Worm (Caenorhabditis elegans) whole organism, mixed stage, embryonic: ENCODE results near the gene rheb-1.
A peak's percentile ranks its signal among the peaks of the same experiment; 100 is the strongest.

Source experiments
- M03D4.4 ChIP-seq: sonication (generic microtip); optimal IDR thresholded peaks from 2 replicates; lab custom pipeline; 2017; ENCODE audit warnings: mild to moderate bottlenecking, missing genetic modification characterization, missing compliant biosample characterization
- bed-3 ChIP-seq: fragments of 200-800 bp; sonication (Bioruptor generic); optimal IDR thresholded peaks from 3 replicates; lab custom pipeline; 2018; ENCODE audit warnings: mild to moderate bottlenecking, missing genetic modification characterization, moderate library complexity, missing compliant biosample characterization
- blmp-1 ChIP-seq: fragments of 150-350 bp; optimal IDR thresholded peaks from 2 replicates; lab custom pipeline; 2014; ENCODE audit warnings: missing biosample characterization, missing genetic modification characterization
- ceh-39 ChIP-seq: fragments of 150-350 bp; optimal IDR thresholded peaks from 2 replicates; lab custom pipeline; 2014; ENCODE audit warnings: missing biosample characterization, missing genetic modification characterization
- ceh-43 ChIP-seq: fragments of 200-800 bp; sonication (Bioruptor generic); optimal IDR thresholded peaks from 2 replicates; lab custom pipeline; 2018; ENCODE audit warnings: mild to moderate bottlenecking, missing genetic modification characterization, moderate library complexity, missing compliant biosample characterization
- ceh-83 ChIP-seq: fragments of 200-800 bp; sonication (Bioruptor generic); optimal IDR thresholded peaks from 2 replicates; lab custom pipeline; 2018; ENCODE audit warnings: mild to moderate bottlenecking, missing genetic modification characterization, missing compliant biosample characterization
- cnd-1 ChIP-seq: fragments of 200-800 bp; sonication (Bioruptor generic); optimal IDR thresholded peaks from 2 replicates; lab custom pipeline; 2018; ENCODE audit warnings: mild to moderate bottlenecking, missing genetic modification characterization, missing compliant biosample characterization
- drap-1 ChIP-seq: fragments of 200-800 bp; sonication (Bioruptor generic); optimal IDR thresholded peaks from 3 replicates; lab custom pipeline; 2018; ENCODE audit warnings: mild to moderate bottlenecking, missing genetic modification characterization, missing compliant biosample characterization
- elt-1 ChIP-seq: sonication (generic microtip); optimal IDR thresholded peaks from 2 replicates; lab custom pipeline; 2017; ENCODE audit warnings: missing genetic modification characterization, mild to moderate bottlenecking, missing compliant biosample characterization, antibody characterized with exemption, moderate library complexity, borderline replicate concordance; ENCODE audit not compliant: insufficient read depth
- elt-3 ChIP-seq: fragments of 150-350 bp; optimal IDR thresholded peaks from 2 replicates; lab custom pipeline; 2014; ENCODE audit warnings: missing biosample characterization, missing genetic modification characterization
- flh-1 ChIP-seq: fragments of 200-800 bp; sonication (Bioruptor generic); optimal IDR thresholded peaks from 2 replicates; lab custom pipeline; 2018; ENCODE audit warnings: mild to moderate bottlenecking, missing genetic modification characterization, moderate library complexity, missing compliant biosample characterization
- ham-2 ChIP-seq: fragments of 200-800 bp; sonication (Bioruptor generic); optimal IDR thresholded peaks from 2 replicates; lab custom pipeline; 2018; ENCODE audit warnings: mild to moderate bottlenecking, missing genetic modification characterization, missing compliant biosample characterization
- hlh-1 ChIP-seq: fragments of 150-350 bp; optimal IDR thresholded peaks from 2 replicates; lab custom pipeline; 2014; ENCODE audit warnings: missing biosample characterization, missing genetic modification reagents, missing genetic modification characterization
- lin-13 ChIP-seq: fragments of 150-350 bp; optimal IDR thresholded peaks from 2 replicates; lab custom pipeline; 2014; ENCODE audit warnings: missing biosample characterization, missing genetic modification characterization
- lin-32 ChIP-seq: fragments of 200-800 bp; sonication (Bioruptor generic); optimal IDR thresholded peaks from 2 replicates; lab custom pipeline; 2018; ENCODE audit warnings: mild to moderate bottlenecking, missing genetic modification characterization, missing compliant biosample characterization
- lsy-2 ChIP-seq: fragments of 150-350 bp; optimal IDR thresholded peaks from 2 replicates; lab custom pipeline; 2014; ENCODE audit warnings: missing biosample characterization, missing genetic modification characterization
- mab-5 ChIP-seq: fragments of 150-350 bp; optimal IDR thresholded peaks from 2 replicates; lab custom pipeline; 2014; ENCODE audit warnings: missing biosample characterization, missing genetic modification characterization
- mep-1 ChIP-seq: fragments of 150-350 bp; optimal IDR thresholded peaks from 2 replicates; lab custom pipeline; 2017; ENCODE audit warnings: missing biosample characterization, missing genetic modification reagents, missing genetic modification characterization, inconsistent platforms
- nhr-12 ChIP-seq: fragments of 150-350 bp; optimal IDR thresholded peaks from 2 replicates; lab custom pipeline; 2014; ENCODE audit warnings: missing biosample characterization, missing genetic modification characterization
- nhr-2 ChIP-seq: fragments of 150-350 bp; optimal IDR thresholded peaks from 2 replicates; lab custom pipeline; 2014; ENCODE audit warnings: missing biosample characterization, missing genetic modification characterization
- nhr-28 ChIP-seq: fragments of 150-350 bp; optimal IDR thresholded peaks from 2 replicates; lab custom pipeline; 2014; ENCODE audit warnings: missing biosample characterization, missing genetic modification characterization
- nhr-76 ChIP-seq: sonication (generic microtip); optimal IDR thresholded peaks from 2 replicates; lab custom pipeline; 2017; ENCODE audit warnings: missing biosample characterization, missing genetic modification characterization
- sem-2 ChIP-seq: fragments of 200-800 bp; sonication (Bioruptor generic); optimal IDR thresholded peaks from 2 replicates; lab custom pipeline; 2018; ENCODE audit warnings: mild to moderate bottlenecking, missing genetic modification characterization, missing compliant biosample characterization
- snpc-4 ChIP-seq: fragments of 150-350 bp; optimal IDR thresholded peaks from 2 replicates; lab custom pipeline; 2014; ENCODE audit warnings: missing biosample characterization, missing genetic modification characterization
- tbx-8 ChIP-seq: fragments of 200-800 bp; sonication (Bioruptor generic); optimal IDR thresholded peaks from 2 replicates; lab custom pipeline; 2018; ENCODE audit warnings: mild to moderate bottlenecking, missing genetic modification characterization, moderate library complexity, missing compliant biosample characterization
- unc-120 ChIP-seq: sonication (generic microtip); optimal IDR thresholded peaks from 2 replicates; lab custom pipeline; 2017; ENCODE audit warnings: missing genetic modification characterization, missing compliant biosample characterization; ENCODE audit not compliant: poor library complexity, severe bottlenecking
- unc-39 ChIP-seq: fragments of 150-350 bp; optimal IDR thresholded peaks from 2 replicates; lab custom pipeline; 2014; ENCODE audit warnings: missing biosample characterization, missing genetic modification characterization
- unc-62 ChIP-seq: fragments of 150-350 bp; optimal IDR thresholded peaks from 2 replicates; lab custom pipeline; 2014; ENCODE audit warnings: missing biosample characterization, missing genetic modification reagents, missing genetic modification characterization
- zip-8 ChIP-seq: fragments of 150-350 bp; optimal IDR thresholded peaks from 2 replicates; lab custom pipeline; 2014; ENCODE audit warnings: missing biosample characterization, missing genetic modification characterization
- ztf-11 ChIP-seq: fragments of 150-350 bp; optimal IDR thresholded peaks from 2 replicates; lab custom pipeline; 2014; ENCODE audit warnings: missing biosample characterization, missing genetic modification characterization

Gene rheb-1

ce11 chrIII:9462785-9463467, 7.1 kb upstream of the rheb-1 start:
- TF ChIP-seq zip-8 (tag; lab: Kevin White, UChicago) (no peak), elt-3 (tag; lab: Kevin White, UChicago) (no peak)
- TF ChIP-seq, all 35 proteins: peak for 0

ce11 chrIII:9461894-9462784, 6.3 kb upstream of the rheb-1 start:
- TF ChIP-seq elt-1 (tag; lab: Kevin White, UChicago), result no peak
- TF ChIP-seq ham-2 (GFP tag; lab: Kevin White, UChicago), result no peak
- no peak for TF ChIP-seq unc-62 (GFP tag; lab: Kevin White, UChicago)
- TF ChIP-seq lin-13 (tag; lab: Kevin White, UChicago), result no peak
- no peak for TF ChIP-seq nhr-28 (tag; lab: Kevin White, UChicago)
- TF ChIP-seq snpc-4 (tag; lab: Kevin White, UChicago), result no peak

ce11 chrIII:9457192-9458103, 1.6 kb upstream of the rheb-1 start:
- no peak for TF ChIP-seq flh-1 (GFP tag; lab: Kevin White, UChicago)
- no peak for TF ChIP-seq zip-8 (tag; lab: Kevin White, UChicago)
- TF ChIP-seq ceh-39 (tag; lab: Kevin White, UChicago), result no peak
- TF ChIP-seq ham-2 (GFP tag; lab: Kevin White, UChicago), result no peak
- peak; percentile 89 for TF ChIP-seq unc-62 (GFP tag; lab: Kevin White, UChicago)
- peak; percentile 88 for TF ChIP-seq hlh-1 (tag; lab: Kevin White, UChicago)
- no peak for TF ChIP-seq ceh-83 (GFP tag; lab: Kevin White, UChicago)
- no peak for TF ChIP-seq elt-3 (tag; lab: Kevin White, UChicago)
- no peak for TF ChIP-seq unc-39 (tag; lab: Kevin White, UChicago)
- TF ChIP-seq tbx-8, result no peak
- TF ChIP-seq unc-120 (tag; lab: Kevin White, UChicago), result peak; percentile 57

- no peak for TF ChIP-seq unc-120 (tag; lab: Kevin White, UChicago)
- TF ChIP-seq lsy-2, result no peak
- no peak for TF ChIP-seq ceh-43 (GFP tag; lab: Kevin White, UChicago)
- TF ChIP-seq nhr-28 (tag; lab: Kevin White, UChicago), result no peak
- no peak for TF ChIP-seq lin-13 (tag; lab: Kevin White, UChicago)
- TF ChIP-seq unc-62 (GFP tag; lab: Kevin White, UChicago), result no peak
- no peak for TF ChIP-seq lin-32
- no peak for TF ChIP-seq hlh-1 (tag; lab: Kevin White, UChicago)
- TF ChIP-seq mep-1 (tag; lab: Kevin White, UChicago), result no peak
- TF ChIP-seq snpc-4 (tag; lab: Kevin White, UChicago), result no peak
- no peak for TF ChIP-seq nhr-2 (tag; lab: Kevin White, UChicago)
- TF ChIP-seq tbx-8, result no peak
- no peak for TF ChIP-seq ceh-83 (GFP tag; lab: Kevin White, UChicago)
- TF ChIP-seq mab-5 (tag; lab: Kevin White, UChicago), result no peak
- TF ChIP-seq ztf-11 (tag; lab: Kevin White, UChicago), result no peak
- no peak for TF ChIP-seq bed-3 (GFP tag; lab: Kevin White, UChicago)
These were observed 1.1 kb downstream of the rheb-1 start for ce11 chrIII:9454730-9455129.

- TF ChIP-seq elt-3 (tag; lab: Kevin White, UChicago) (no peak), cnd-1 (tag; lab: Kevin White, UChicago) (no peak), nhr-76 (tag; lab: Kevin White, UChicago) (no peak), unc-39 (tag; lab: Kevin White, UChicago) (no peak), blmp-1 (tag; lab: Kevin White, UChicago) (no peak), lsy-2 (no peak), drap-1 (no peak), snpc-4 (tag; lab: Kevin White, UChicago) (no peak), mab-5 (tag; lab: Kevin White, UChicago) (no peak), zip-8 (tag; lab: Kevin White, UChicago) (no peak), M03D4.4 (tag; lab: Kevin White, UChicago) (no peak), nhr-12 (no peak), lin-13 (tag; lab: Kevin White, UChicago) (no peak), tbx-8 (no peak), ceh-83 (GFP tag; lab: Kevin White, UChicago) (no peak), ham-2 (GFP tag; lab: Kevin White, UChicago) (no peak), unc-62 (GFP tag; lab: Kevin White, UChicago) (no peak), flh-1 (GFP tag; lab: Kevin White, UChicago) (no peak), ceh-43 (GFP tag; lab: Kevin White, UChicago) (no peak), sem-2 (GFP tag; lab: Kevin White, UChicago) (no peak)
- TF ChIP-seq, all 35 proteins: peak for 0
These were observed 1.9 kb downstream of the rheb-1 start, which contains the start of gene F54C8.7 for ce11 chrIII:9453962-9454361. F54C8.7 (minus strand) TSS chrIII:9454062.
